Fruit fly (Drosophila melanogaster) whole organism, prepupa: ENCODE data around the gene CG18558.
A peak's percentile ranks its signal among the peaks of the same experiment; 100 is the strongest.

ENCODE experiments used
- Blimp-1 ChIP-seq: fragments of 200-800 bp; sonication (Bioruptor generic); optimal IDR thresholded peaks from 3 replicates; lab custom pipeline; 2017; ENCODE audit warnings: missing biosample characterization, missing genetic modification characterization, mild to moderate bottlenecking, moderate library complexity, missing genetic modification reagents
- CG10631 ChIP-seq: fragments of 200-800 bp; sonication (Bioruptor generic); optimal IDR thresholded peaks from 2 replicates; lab custom pipeline; 2016; ENCODE audit warnings: missing biosample characterization, missing genetic modification characterization
- CG10669 ChIP-seq: fragments of 200-800 bp; sonication (Bioruptor generic); optimal IDR thresholded peaks from 3 replicates; lab custom pipeline; 2018; ENCODE audit warnings: missing biosample characterization, mild to moderate bottlenecking, missing genetic modification characterization, moderate library complexity
- CG11762 ChIP-seq: fragments of 200-800 bp; sonication (Bioruptor generic); optimal IDR thresholded peaks from 3 replicates; lab custom pipeline; 2016; ENCODE audit warnings: missing biosample characterization, missing genetic modification characterization; ENCODE audit not compliant: insufficient read depth
- CG15336 ChIP-seq: fragments of 200-800 bp; sonication (Bioruptor generic); IDR thresholded peaks from 2 replicates; pipeline ENCODE4 v1.3.6; 2022; ENCODE audit warnings: missing biosample characterization, missing genetic modification characterization
- CG1621 ChIP-seq: fragments of 200-800 bp; sonication (Bioruptor generic); optimal IDR thresholded peaks from 3 replicates; lab custom pipeline; 2018; ENCODE audit warnings: missing biosample characterization, mild to moderate bottlenecking, missing genetic modification characterization
- CG16779 ChIP-seq: fragments of 200-800 bp; sonication (Bioruptor generic); optimal IDR thresholded peaks from 3 replicates; lab custom pipeline; 2017; ENCODE audit warnings: missing biosample characterization, mild to moderate bottlenecking, missing genetic modification characterization
- CG3032 ChIP-seq: fragments of 200-800 bp; optimal IDR thresholded peaks from 2 replicates; lab custom pipeline; 2019; ENCODE audit warnings: missing biosample characterization, mild to moderate bottlenecking, missing genetic modification characterization, moderate library complexity
- CG31627 ChIP-seq: fragments of 200-800 bp; sonication (Bioruptor generic); optimal IDR thresholded peaks from 3 replicates; lab custom pipeline; 2016; ENCODE audit warnings: missing biosample characterization, missing genetic modification characterization
- CG32006 ChIP-seq: fragments of 200-800 bp; sonication (Bioruptor generic); optimal IDR thresholded peaks from 3 replicates; lab custom pipeline; 2017; ENCODE audit warnings: missing biosample characterization, mild to moderate bottlenecking, missing genetic modification characterization
- CG34406 ChIP-seq: fragments of 200-800 bp; sonication (Bioruptor generic); optimal IDR thresholded peaks from 3 replicates; lab custom pipeline; 2016; ENCODE audit warnings: missing biosample characterization, missing genetic modification characterization
- CG3919 ChIP-seq: fragments of 200-800 bp; sonication (Bioruptor generic); optimal IDR thresholded peaks from 3 replicates; lab custom pipeline; 2016; ENCODE audit warnings: missing biosample characterization, missing genetic modification characterization
- CG6163 ChIP-seq: fragments of 200-800 bp; sonication (Bioruptor generic); IDR thresholded peaks from 3 replicates; pipeline ENCODE4 v1.3.6; 2022; ENCODE audit warnings: missing biosample characterization, missing genetic modification characterization
- CG6276 ChIP-seq: fragments of 200-800 bp; sonication (Bioruptor generic); optimal IDR thresholded peaks from 2 replicates; lab custom pipeline; 2017; ENCODE audit warnings: missing biosample characterization, mild to moderate bottlenecking, missing genetic modification characterization
- CG6792 ChIP-seq: fragments of 200-800 bp; sonication (Bioruptor generic); optimal IDR thresholded peaks from 3 replicates; lab custom pipeline; 2016; ENCODE audit warnings: missing biosample characterization, missing genetic modification characterization
- CG6854 ChIP-seq: fragments of 200-800 bp; sonication (Bioruptor generic); optimal IDR thresholded peaks from 2 replicates; lab custom pipeline; 2017; ENCODE audit warnings: missing biosample characterization, mild to moderate bottlenecking, missing genetic modification characterization
- CG7368 ChIP-seq: fragments of 200-800 bp; sonication (Bioruptor generic); optimal IDR thresholded peaks from 3 replicates; lab custom pipeline; 2016; ENCODE audit warnings: missing biosample characterization, missing genetic modification characterization
- CG8119 ChIP-seq: fragments of 200-800 bp; sonication (Bioruptor generic); IDR thresholded peaks from 3 replicates; pipeline ENCODE4 v1.3.6; 2022; ENCODE audit warnings: missing biosample characterization, missing genetic modification characterization
- CG8319 ChIP-seq: fragments of 200-800 bp; sonication (Bioruptor generic); optimal IDR thresholded peaks from 3 replicates; lab custom pipeline; 2016; ENCODE audit warnings: missing biosample characterization, missing genetic modification characterization
- CG8632 ChIP-seq: fragments of 200-800 bp; sonication (Bioruptor generic); optimal IDR thresholded peaks from 3 replicates; lab custom pipeline; 2016; ENCODE audit warnings: missing biosample characterization, missing genetic modification characterization
- CG9139 ChIP-seq: fragments of 200-800 bp; sonication (Bioruptor generic); optimal IDR thresholded peaks from 3 replicates; lab custom pipeline; 2017; ENCODE audit warnings: missing biosample characterization, mild to moderate bottlenecking, missing genetic modification characterization
- Eip75B ChIP-seq: fragments of 200-800 bp; sonication (Bioruptor generic); optimal IDR thresholded peaks from 3 replicates; lab custom pipeline; 2016; ENCODE audit warnings: missing biosample characterization, missing genetic modification characterization
- Eip78C ChIP-seq: fragments of 200-800 bp; sonication (Bioruptor generic); peaks from one replicate; lab custom pipeline; 2016; ENCODE audit warnings: missing biosample characterization, missing genetic modification characterization
- Eip93F ChIP-seq: fragments of 200-800 bp; sonication (Bioruptor generic); optimal IDR thresholded peaks from 2 replicates; lab custom pipeline; 2016; ENCODE audit warnings: missing biosample characterization, mild to moderate bottlenecking, missing genetic modification characterization
- Ets21C ChIP-seq: fragments of 200-800 bp; sonication (Bioruptor generic); optimal IDR thresholded peaks from 3 replicates; lab custom pipeline; 2016; ENCODE audit warnings: missing biosample characterization, missing genetic modification characterization
- Gug ChIP-seq: fragments of 200-800 bp; sonication (Bioruptor generic); IDR thresholded peaks from 2 replicates; pipeline ENCODE4 v1.3.6; 2022; ENCODE audit warnings: missing biosample characterization, missing genetic modification characterization
- Hr38 ChIP-seq: sonication (Bioruptor generic); optimal IDR thresholded peaks from 2 replicates; lab custom pipeline; 2016; ENCODE audit warnings: missing biosample characterization, missing genetic modification characterization
- Hr39 ChIP-seq: fragments of 200-800 bp; sonication (Bioruptor generic); optimal IDR thresholded peaks from 2 replicates; lab custom pipeline; 2016; ENCODE audit warnings: missing biosample characterization, missing genetic modification characterization
- Hr4 ChIP-seq: fragments of 200-800 bp; sonication (Bioruptor generic); optimal IDR thresholded peaks from 3 replicates; lab custom pipeline; 2016; ENCODE audit warnings: missing biosample characterization, missing genetic modification characterization
- Lpt ChIP-seq: fragments of 200-800 bp; sonication (Bioruptor generic); optimal IDR thresholded peaks from 3 replicates; lab custom pipeline; 2016; ENCODE audit warnings: missing biosample characterization, missing genetic modification characterization
- OdsH ChIP-seq: fragments of 200-800 bp; sonication (Bioruptor generic); optimal IDR thresholded peaks from 3 replicates; lab custom pipeline; 2016; ENCODE audit warnings: missing biosample characterization, missing genetic modification characterization
- Smox ChIP-seq: fragments of 200-800 bp; sonication (Bioruptor generic); optimal IDR thresholded peaks from 3 replicates; lab custom pipeline; 2016; ENCODE audit warnings: missing biosample characterization, missing genetic modification characterization
- Sox102F ChIP-seq: fragments of 200-800 bp; sonication (Bioruptor generic); optimal IDR thresholded peaks from 2 replicates; lab custom pipeline; 2016; ENCODE audit warnings: missing biosample characterization, mild to moderate bottlenecking, missing genetic modification characterization
- Sox14 ChIP-seq: fragments of 200-800 bp; sonication (Bioruptor generic); optimal IDR thresholded peaks from 3 replicates; lab custom pipeline; 2016; ENCODE audit warnings: missing biosample characterization, missing genetic modification characterization
- achi ChIP-seq: fragments of 200-800 bp; sonication (Bioruptor generic); optimal IDR thresholded peaks from 3 replicates; lab custom pipeline; 2016; ENCODE audit warnings: missing biosample characterization, missing genetic modification characterization
- acj6 ChIP-seq: fragments of 200-800 bp; sonication (Bioruptor generic); optimal IDR thresholded peaks from 3 replicates; lab custom pipeline; 2016; ENCODE audit warnings: missing biosample characterization, missing genetic modification characterization
- cyc ChIP-seq: fragments of 200-800 bp; sonication (Bioruptor generic); optimal IDR thresholded peaks from 3 replicates; lab custom pipeline; 2016; ENCODE audit warnings: missing biosample characterization, missing genetic modification characterization
- dac ChIP-seq: fragments of 200-800 bp; sonication (Bioruptor generic); optimal IDR thresholded peaks from 2 replicates; lab custom pipeline; 2017; ENCODE audit warnings: missing biosample characterization, mild to moderate bottlenecking, missing genetic modification characterization
- eg ChIP-seq: fragments of 200-800 bp; sonication (Bioruptor generic); IDR thresholded peaks from 3 replicates; pipeline ENCODE4 v1.3.6; 2022; ENCODE audit warnings: missing biosample characterization, missing genetic modification characterization
- esn ChIP-seq: fragments of 200-800 bp; sonication (Bioruptor generic); optimal IDR thresholded peaks from 2 replicates; lab custom pipeline; 2016; ENCODE audit warnings: missing biosample characterization, mild to moderate bottlenecking, missing genetic modification characterization, moderate library complexity
- fd59A ChIP-seq: fragments of 200-800 bp; sonication (Bioruptor generic); optimal IDR thresholded peaks from 2 replicates; lab custom pipeline; 2017; ENCODE audit warnings: missing biosample characterization, mild to moderate bottlenecking, missing genetic modification characterization, missing genetic modification reagents
- fd85E ChIP-seq: fragments of 200-800 bp; sonication (Bioruptor generic); optimal IDR thresholded peaks from 3 replicates; lab custom pipeline; 2016; ENCODE audit warnings: missing biosample characterization, missing genetic modification characterization
- lz ChIP-seq: fragments of 200-800 bp; sonication (Bioruptor generic); optimal IDR thresholded peaks from 3 replicates; lab custom pipeline; 2016; ENCODE audit warnings: missing biosample characterization, missing genetic modification characterization
- net ChIP-seq: fragments of 200-800 bp; sonication (Bioruptor generic); optimal IDR thresholded peaks from 3 replicates; lab custom pipeline; 2016; ENCODE audit warnings: missing biosample characterization, missing genetic modification characterization
- pdm3 ChIP-seq: fragments of 200-800 bp; sonication (Bioruptor generic); optimal IDR thresholded peaks from 3 replicates; lab custom pipeline; 2016; ENCODE audit warnings: missing biosample characterization, missing genetic modification characterization
- salr ChIP-seq, 2 experiments: fragments of 200-800 bp; sonication (Bioruptor generic); optimal IDR thresholded peaks; 3 replicates each; lab custom pipeline; 2016 to 2018; ENCODE audit warnings: missing biosample characterization in 2 of 2, missing genetic modification characterization in 2 of 2, mild to moderate bottlenecking in 1 of 2
- spab ChIP-seq: fragments of 200-800 bp; sonication (Bioruptor generic); optimal IDR thresholded peaks from 2 replicates; lab custom pipeline; 2017; ENCODE audit warnings: missing biosample characterization, mild to moderate bottlenecking, missing genetic modification characterization, missing genetic modification reagents
- ss ChIP-seq, 2 experiments: fragments of 200-800 bp; sonication (Bioruptor generic); optimal IDR thresholded peaks; 2 replicates in 1 of 2; 3 replicates in 1 of 2; lab custom pipeline; 2017 to 2018; ENCODE audit warnings: mild to moderate bottlenecking in 2 of 2, missing biosample characterization in 2 of 2, missing genetic modification characterization in 2 of 2, moderate library complexity in 1 of 2
- svp ChIP-seq: fragments of 200-800 bp; sonication (Bioruptor generic); peaks from one replicate; lab custom pipeline; 2016; ENCODE audit warnings: missing biosample characterization, missing genetic modification characterization
- topi ChIP-seq: fragments of 200-800 bp; sonication (Bioruptor generic); optimal IDR thresholded peaks from 3 replicates; lab custom pipeline; 2016; ENCODE audit warnings: missing biosample characterization, missing genetic modification characterization
- vri ChIP-seq: fragments of 200-800 bp; sonication (Bioruptor generic); optimal IDR thresholded peaks from 3 replicates; lab custom pipeline; 2016; ENCODE audit warnings: missing biosample characterization, mild to moderate bottlenecking, missing genetic modification characterization

CG18558 gene

DNA sequence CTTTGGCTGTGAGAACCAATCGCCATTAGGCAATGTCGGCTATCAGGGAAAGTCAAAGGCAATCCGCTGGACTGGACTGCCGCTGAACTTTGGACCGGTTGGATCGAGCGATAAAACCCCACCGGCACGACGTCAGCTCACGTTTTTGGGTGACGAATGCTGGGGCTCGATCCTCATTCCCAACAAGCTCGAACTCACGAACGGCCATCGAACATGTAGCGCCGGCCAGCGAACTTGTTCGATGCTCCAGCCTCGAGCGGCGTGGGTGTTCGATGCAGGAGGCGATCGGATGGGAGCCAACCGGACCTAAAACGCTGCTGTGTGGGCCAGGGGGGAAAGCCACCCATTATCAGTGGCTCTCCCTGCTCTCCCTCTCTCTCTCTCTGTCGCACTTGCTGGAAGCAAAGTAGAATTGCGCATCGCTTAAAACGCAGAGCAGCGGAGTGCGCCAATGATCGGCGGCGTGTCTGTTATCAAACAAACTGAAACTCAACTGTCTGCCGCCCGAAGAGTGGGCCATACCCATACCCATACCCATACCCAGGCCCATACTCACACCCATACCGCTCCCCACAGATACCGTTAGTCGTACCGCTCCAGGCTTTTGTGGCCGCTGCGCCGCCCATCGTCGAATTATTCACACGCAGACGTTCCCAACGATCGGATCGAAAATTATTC is 39.5 kb downstream of the CG18558 start, which contains the start of gene daw:
daw (plus strand) TSS at position 628 of the 678 bp plus-strand sequence.
- no peak for TF ChIP-seq lz
- TF ChIP-seq CG8319: peak; percentile 39
- peak; percentile 72 for TF ChIP-seq CG3919
- TF ChIP-seq Lpt (GFP tag; lab: Kevin White, UChicago): peak; percentile 6
- peak; percentile 63 for TF ChIP-seq CG8119 (GFP tag; lab: Robert Waterston, UW)
- no peak for TF ChIP-seq CG34406
- TF ChIP-seq CG15336: peak; percentile 51; the same call in 1 of the 2 replicates
- peak; percentile 28 for TF ChIP-seq vri
- peak; percentile 10 for TF ChIP-seq Smox (GFP tag; lab: Kevin White, UChicago)
- peak; percentile 41 for TF ChIP-seq Blimp-1
- peak; percentile 11 for TF ChIP-seq pdm3 (GFP tag; lab: Kevin White, UChicago)
- TF ChIP-seq Hr38: no peak
- TF ChIP-seq CG10669 (GFP tag; lab: Kevin White, UChicago): peak; percentile 58
- peak; percentile 60; the same call in 2 of the 3 replicates for TF ChIP-seq CG6163 (GFP tag; lab: Robert Waterston, UW)
- peak; percentile 64 for TF ChIP-seq CG1621 (tag; lab: Kevin White, UChicago)
- no peak for TF ChIP-seq Ets21C (GFP tag; lab: Kevin White, UChicago)
- TF ChIP-seq Eip93F (GFP tag; lab: Kevin White, UChicago): peak; percentile 83
- TF ChIP-seq Sox14 (GFP tag; lab: Kevin White, UChicago): peak; percentile 38
- peak; percentile 52; the same call in 1 of the 3 replicates for TF ChIP-seq eg
- no peak for TF ChIP-seq cyc
- no peak for TF ChIP-seq CG6792 (GFP tag; lab: Kevin White, UChicago)
- TF ChIP-seq Hr4 (GFP tag; lab: Kevin White, UChicago): no peak
- TF ChIP-seq OdsH (GFP tag; lab: Kevin White, UChicago): no peak
- peak in 1 of 2 experiments; percentile 21 for TF ChIP-seq salr (GFP tag; optimal IDR thresholded peaks at IDR 0.05; lab: Kevin White, UChicago)
- TF ChIP-seq Hr39 (GFP tag; lab: Kevin White, UChicago): no peak
- peak; percentile 25 for TF ChIP-seq dac (GFP tag; lab: Kevin White, UChicago)
- TF ChIP-seq fd59A (GFP tag; lab: Kevin White, UChicago): no peak
- TF ChIP-seq CG32006: peak; percentile 2
- peak; percentile 43 for TF ChIP-seq fd85E
- TF ChIP-seq topi: peak; percentile 59
- TF ChIP-seq esn (GFP tag; lab: Kevin White, UChicago): peak; percentile 2
- TF ChIP-seq CG3032 (tag; lab: Kevin White, UChicago): no peak
- peak; percentile 59 for TF ChIP-seq Sox102F
- peak; percentile 12 for TF ChIP-seq CG11762
- TF ChIP-seq spab: peak; percentile 73
- peak; percentile 84 for TF ChIP-seq CG6276 (GFP tag; lab: Kevin White, UChicago)
- peak; percentile 30 for TF ChIP-seq Eip75B (GFP tag; lab: Kevin White, UChicago)
- TF ChIP-seq acj6: no peak
- TF ChIP-seq CG10631 (GFP tag; lab: Kevin White, UChicago): no peak
- peak; percentile 89 for TF ChIP-seq CG6854 (GFP tag; lab: Kevin White, UChicago)
- peak; percentile 76 for TF ChIP-seq CG16779
- no peak for TF ChIP-seq Gug
- TF ChIP-seq CG9139: peak; percentile 90
- peak; percentile 84 to 88 for TF ChIP-seq ss (GFP tag; optimal IDR thresholded peaks at IDR 0.05; lab: Kevin White, UChicago)
- TF ChIP-seq net (GFP tag; lab: Kevin White, UChicago): peak; percentile 79
- TF ChIP-seq achi (GFP tag; lab: Kevin White, UChicago): peak; percentile 60
- TF ChIP-seq CG8632 (GFP tag; lab: Kevin White, UChicago): no peak
- no peak for TF ChIP-seq CG31627 (GFP tag; lab: Kevin White, UChicago)
- peak; percentile 76 for TF ChIP-seq Eip78C (GFP tag; lab: Kevin White, UChicago)
- peak; percentile 68 for TF ChIP-seq CG7368
- TF ChIP-seq svp: peak; percentile 89
